Worm (Caenorhabditis elegans) whole organism, midembryonic: ENCODE results near the gene chil-14.

ENCODE experiments used
- T22C8.4 ChIP-seq: fragments of 200-800 bp; sonication (Bioruptor generic); IDR thresholded peaks from 2 replicates; pipeline ENCODE4 v1.3.6; 2022; ENCODE audit warnings: missing genetic modification characterization, missing compliant biosample characterization
- cog-1 ChIP-seq: sonication (generic microtip); optimal IDR thresholded peaks from 2 replicates; lab custom pipeline; 2016; ENCODE audit warnings: missing genetic modification characterization, missing compliant biosample characterization
- flt-1 ChIP-seq: fragments of 200-800 bp; sonication (Bioruptor generic); IDR thresholded peaks from 2 replicates; pipeline ENCODE4 v1.3.6; 2022; ENCODE audit warnings: missing genetic modification characterization, missing compliant biosample characterization
- klf-2 ChIP-seq: fragments of 200-800 bp; sonication (Bioruptor generic); conservative IDR thresholded peaks from 2 replicates; pipeline ENCODE4 v1.3.6; 2022; ENCODE audit warnings: missing genetic modification reagents, missing genetic modification characterization, missing compliant biosample characterization
- med-1 ChIP-seq: sonication (generic microtip); optimal IDR thresholded peaks from 2 replicates; lab custom pipeline; 2017; ENCODE audit warnings: missing genetic modification characterization, mild to moderate bottlenecking, missing compliant biosample characterization, antibody characterized with exemption, missing genetic modification reagents; ENCODE audit not compliant: insufficient read depth
- ref-1 ChIP-seq: fragments of 200-800 bp; sonication (Bioruptor generic); conservative IDR thresholded peaks from 2 replicates; pipeline ENCODE4 v1.3.6; 2022; ENCODE audit warnings: missing genetic modification reagents, missing genetic modification characterization, missing compliant biosample characterization
- tab-1 ChIP-seq: fragments of 200-800 bp; sonication (Bioruptor generic); IDR thresholded peaks from 2 replicates; pipeline ENCODE4 v1.3.6; 2022; ENCODE audit warnings: missing genetic modification characterization, missing compliant biosample characterization
- ztf-23 ChIP-seq: fragments of 200-800 bp; sonication (Bioruptor generic); IDR thresholded peaks from 2 replicates; pipeline ENCODE4 v1.3.6; 2022; ENCODE audit warnings: missing genetic modification reagents, missing genetic modification characterization, missing compliant biosample characterization
- ztf-29 ChIP-seq: fragments of 200-800 bp; sonication (Bioruptor generic); IDR thresholded peaks from 2 replicates; pipeline ENCODE4 v1.3.6; 2022; ENCODE audit warnings: missing genetic modification reagents, missing genetic modification characterization, missing compliant biosample characterization

chil-14 gene

ce11 chrV:1465932-1466331 lies 11.1 kb downstream of the chil-14 start:
- no peak for TF ChIP-seq cog-1 (tag; lab: Kevin White, UChicago)
- no peak for TF ChIP-seq ztf-29 (GFP tag; lab: Robert Waterston, UW)
- no peak for TF ChIP-seq T22C8.4
- no peak for TF ChIP-seq flt-1 (GFP tag; lab: Robert Waterston, UW)
- no peak for TF ChIP-seq klf-2 (GFP tag; lab: Robert Waterston, UW)
- TF ChIP-seq med-1 (GFP tag; lab: Kevin White, UChicago) = no peak
- TF ChIP-seq ztf-23 (GFP tag; lab: Robert Waterston, UW) = no peak
- no peak for TF ChIP-seq ref-1 (GFP tag; lab: Robert Waterston, UW)
- TF ChIP-seq tab-1 (GFP tag; lab: Robert Waterston, UW) = no peak

- no peak for TF ChIP-seq ref-1 (GFP tag; lab: Robert Waterston, UW)
- TF ChIP-seq T22C8.4 = peak; percentile 60
These were observed 12.1 kb downstream of the chil-14 start for ce11 chrV:1466949-1467348.

ce11 chrV:1467444-1467843 lies 12.6 kb downstream of the chil-14 start, which contains the start of gene gid-8:
Gene gid-8, plus strand, starts transcription at chrV:1467744.
- TF ChIP-seq flt-1 (GFP tag; lab: Robert Waterston, UW) (no peak), klf-2 (GFP tag; lab: Robert Waterston, UW) (no peak), ztf-29 (GFP tag; lab: Robert Waterston, UW) (no peak), tab-1 (GFP tag; lab: Robert Waterston, UW) (no peak), T22C8.4 (no peak), cog-1 (tag; lab: Kevin White, UChicago) (no peak), ztf-23 (GFP tag; lab: Robert Waterston, UW) (no peak), med-1 (GFP tag; lab: Kevin White, UChicago) (no peak), ref-1 (GFP tag; lab: Robert Waterston, UW) (no peak)

ce11 chrV:1468905-1469304 lies 14.0 kb downstream of the chil-14 start:
- TF ChIP-seq ref-1 (GFP tag; lab: Robert Waterston, UW) = no peak
- no peak for TF ChIP-seq T22C8.4
- TF ChIP-seq tab-1 (GFP tag; lab: Robert Waterston, UW) = no peak
- no peak for TF ChIP-seq ztf-29 (GFP tag; lab: Robert Waterston, UW)
- no peak for TF ChIP-seq klf-2 (GFP tag; lab: Robert Waterston, UW)
- TF ChIP-seq flt-1 (GFP tag; lab: Robert Waterston, UW) = no peak
- TF ChIP-seq med-1 (GFP tag; lab: Kevin White, UChicago) = no peak
- no peak for TF ChIP-seq ztf-23 (GFP tag; lab: Robert Waterston, UW)
- TF ChIP-seq cog-1 (tag; lab: Kevin White, UChicago) = no peak

- TF ChIP-seq ztf-29 (GFP tag; lab: Robert Waterston, UW) (no peak), T22C8.4 (no peak), flt-1 (GFP tag; lab: Robert Waterston, UW) (no peak), ztf-23 (GFP tag; lab: Robert Waterston, UW) (0 out of 2 replicates have a peak, but pooled peaks have one; percentile 36)
These were observed 16.5 kb downstream of the chil-14 start for ce11 chrV:1471078-1471969.

ce11 chrV:1471977-1472376 lies 17.1 kb downstream of the chil-14 start:
- TF ChIP-seq flt-1 (GFP tag; lab: Robert Waterston, UW) (no peak), cog-1 (tag; lab: Kevin White, UChicago) (no peak), ztf-29 (GFP tag; lab: Robert Waterston, UW) (no peak), ztf-23 (GFP tag; lab: Robert Waterston, UW) (no peak), klf-2 (GFP tag; lab: Robert Waterston, UW) (no peak), T22C8.4 (no peak), med-1 (GFP tag; lab: Kevin White, UChicago) (no peak), tab-1 (GFP tag; lab: Robert Waterston, UW) (no peak), ref-1 (GFP tag; lab: Robert Waterston, UW) (no peak)

- no peak for TF ChIP-seq ztf-23 (GFP tag; lab: Robert Waterston, UW)
- TF ChIP-seq tab-1 (GFP tag; lab: Robert Waterston, UW) = no peak
- TF ChIP-seq cog-1 (tag; lab: Kevin White, UChicago) = no peak
- no peak for TF ChIP-seq T22C8.4
- no peak for TF ChIP-seq ref-1 (GFP tag; lab: Robert Waterston, UW)
- TF ChIP-seq flt-1 (GFP tag; lab: Robert Waterston, UW) = no peak
- TF ChIP-seq med-1 (GFP tag; lab: Kevin White, UChicago) = no peak
- no peak for TF ChIP-seq klf-2 (GFP tag; lab: Robert Waterston, UW)
- TF ChIP-seq ztf-29 (GFP tag; lab: Robert Waterston, UW) = no peak
These were observed 17.7 kb downstream of the chil-14 start for ce11 chrV:1472569-1472968.

- no peak for TF ChIP-seq T22C8.4
- TF ChIP-seq klf-2 (GFP tag; lab: Robert Waterston, UW) = no peak
- TF ChIP-seq tab-1 (GFP tag; lab: Robert Waterston, UW) = peak; percentile 46; the same call in 1 of the 2 replicates
- 0 out of 2 replicates have a peak, but pooled peaks have one; percentile 57 for TF ChIP-seq flt-1 (GFP tag; lab: Robert Waterston, UW)
These were observed 19.7 kb downstream of the chil-14 start, which contains the start of the genes F53E2.2 and unc-60 for ce11 chrV:1474486-1475125. Gene F53E2.2, plus strand, starts transcription at chrV:1475086. Gene unc-60, plus strand, starts transcription at chrV:1475086.

- TF ChIP-seq ztf-23 (GFP tag; lab: Robert Waterston, UW) = no peak
- TF ChIP-seq tab-1 (GFP tag; lab: Robert Waterston, UW) = no peak
- TF ChIP-seq ztf-29 (GFP tag; lab: Robert Waterston, UW) = no peak
- no peak for TF ChIP-seq klf-2 (GFP tag; lab: Robert Waterston, UW)
- no peak for TF ChIP-seq cog-1 (tag; lab: Kevin White, UChicago)
- TF ChIP-seq flt-1 (GFP tag; lab: Robert Waterston, UW) = no peak
- TF ChIP-seq med-1 (GFP tag; lab: Kevin White, UChicago) = no peak
- TF ChIP-seq ref-1 (GFP tag; lab: Robert Waterston, UW) = no peak
These were observed 21.5 kb downstream of the chil-14 start for ce11 chrV:1476284-1476792.
